Worm (Caenorhabditis elegans): ENCODE results near the gene H12C20.7.

H12C20.7 gene

ce11 chrV:11572803-11573490, at the start of gene H12C20.7, which contains the start of gene nhr-68:
Gene H12C20.7, minus strand, starts transcription at chrV:11572990.
Gene nhr-68, plus strand, starts transcription at chrV:11573440.
- peak; percentile 58 for TF ChIP-seq elt-1 (tag; optimal IDR thresholded peaks at IDR 0.05; ENCODE audit: borderline replicate concordance, insufficient read depth)
- TF ChIP-seq nhr-28 (tag; optimal IDR thresholded peaks at IDR 0.05) = no peak

- TF ChIP-seq snpc-4 (tag; optimal IDR thresholded peaks at IDR 0.05) = no peak
- TF ChIP-seq lin-13 (tag; optimal IDR thresholded peaks at IDR 0.05) = no peak
- TF ChIP-seq ham-2 (GFP tag; optimal IDR thresholded peaks at IDR 0.05) = no peak
- no peak for TF ChIP-seq elt-3 (tag; optimal IDR thresholded peaks at IDR 0.05)
- no peak for TF ChIP-seq sptf-1 (tag; optimal IDR thresholded peaks at IDR 0.05)
- TF ChIP-seq blmp-1 (tag; optimal IDR thresholded peaks at IDR 0.05) = no peak
- no peak for TF ChIP-seq ceh-39 (tag; optimal IDR thresholded peaks at IDR 0.05)
- no peak for TF ChIP-seq nhr-237 (tag; optimal IDR thresholded peaks at IDR 0.05)
- no peak for TF ChIP-seq unc-39 (tag; optimal IDR thresholded peaks at IDR 0.05)
These were observed 48.5 kb upstream of the H12C20.7 start for ce11 chrV:11621276-11621675.

DNA sequence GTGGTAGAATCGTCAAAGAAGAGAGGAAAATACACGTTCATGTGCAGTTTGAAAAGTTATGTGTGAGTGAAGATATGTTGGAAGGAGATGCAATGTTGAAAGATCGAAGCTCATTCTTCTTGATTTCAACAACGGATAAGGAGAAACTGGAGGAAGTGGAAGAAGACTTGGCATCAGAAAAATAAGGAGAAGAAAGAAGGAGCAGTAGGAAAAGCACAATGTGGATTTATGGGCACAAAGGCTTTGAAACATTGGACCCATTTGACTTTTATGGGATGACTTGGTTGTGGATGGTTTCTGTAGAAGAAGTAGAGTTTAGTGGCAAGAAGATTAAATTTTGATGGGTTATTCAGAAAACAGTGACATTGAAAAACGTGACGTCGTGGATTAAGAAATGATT, 47.3 kb upstream of the H12C20.7 start:
- TF ChIP-seq hlh-1 (tag; optimal IDR thresholded peaks at IDR 0.05) (no peak), ceh-39 (tag; optimal IDR thresholded peaks at IDR 0.05) (no peak), pha-4 (tag; optimal IDR thresholded peaks at IDR 0.05) (no peak), elt-1 (tag; optimal IDR thresholded peaks at IDR 0.05; ENCODE audit: borderline replicate concordance, insufficient read depth) (no peak), lsy-2 (tag; optimal IDR thresholded peaks at IDR 0.05) (no peak), M03D4.4 (tag; optimal IDR thresholded peaks at IDR 0.05) (no peak), snpc-4 (tag; optimal IDR thresholded peaks at IDR 0.05) (no peak), ztf-11 (tag; optimal IDR thresholded peaks at IDR 0.05) (no peak), blmp-1 (tag; optimal IDR thresholded peaks at IDR 0.05) (no peak), sem-2 (GFP tag; optimal IDR thresholded peaks at IDR 0.05) (no peak), drap-1 (GFP tag; optimal IDR thresholded peaks at IDR 0.05) (no peak), flh-1 (GFP tag; optimal IDR thresholded peaks at IDR 0.05) (no peak), nhr-28 (tag; optimal IDR thresholded peaks at IDR 0.05) (no peak), cnd-1 (tag; optimal IDR thresholded peaks at IDR 0.05) (no peak)

DNA sequence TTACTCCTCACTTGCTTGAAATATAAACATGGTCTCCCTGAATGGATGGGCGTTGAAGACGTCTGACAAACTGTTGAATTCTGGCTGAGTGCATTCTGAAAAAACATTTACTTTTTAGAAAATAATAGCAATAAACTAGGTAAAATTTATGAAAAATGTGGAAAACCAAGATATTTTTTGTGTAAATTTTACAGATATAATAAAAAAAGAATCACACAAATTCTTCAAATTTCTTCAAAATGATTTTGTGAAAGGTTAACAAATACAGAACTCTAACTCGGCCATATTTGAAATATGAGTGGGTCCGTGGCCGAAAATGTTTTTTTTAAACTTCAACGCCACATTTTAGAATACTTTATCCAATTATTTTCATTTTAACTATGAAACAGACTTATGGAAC, 45.4 kb upstream of the H12C20.7 start, which contains the start of gene glb-15:
glb-15 (minus strand) TSS at position 101 of the 400 bp plus-strand sequence.
- no peak for TF ChIP-seq ztf-11 (tag; optimal IDR thresholded peaks at IDR 0.05)
- TF ChIP-seq nhr-28 (tag; optimal IDR thresholded peaks at IDR 0.05) = no peak
- TF ChIP-seq nhr-76 (tag; optimal IDR thresholded peaks at IDR 0.05) = no peak
- no peak for TF ChIP-seq M03D4.4 (tag; optimal IDR thresholded peaks at IDR 0.05)
- no peak for TF ChIP-seq mab-5 (tag; optimal IDR thresholded peaks at IDR 0.05)
- TF ChIP-seq ham-2 (GFP tag; optimal IDR thresholded peaks at IDR 0.05) = no peak
- TF ChIP-seq nhr-12 (tag; optimal IDR thresholded peaks at IDR 0.05) = no peak
- TF ChIP-seq sptf-1 (tag; optimal IDR thresholded peaks at IDR 0.05) = no peak
- no peak for TF ChIP-seq bed-3 (GFP tag; optimal IDR thresholded peaks at IDR 0.05)
- no peak for TF ChIP-seq ces-1 (GFP tag; optimal IDR thresholded peaks at IDR 0.05)
- TF ChIP-seq unc-39 (tag; optimal IDR thresholded peaks at IDR 0.05) = no peak
- no peak for TF ChIP-seq unc-62 (GFP tag; optimal IDR thresholded peaks at IDR 0.05)
- TF ChIP-seq hlh-1 (tag; optimal IDR thresholded peaks at IDR 0.05) = no peak
- no peak for TF ChIP-seq ceh-39 (tag; optimal IDR thresholded peaks at IDR 0.05)

DNA sequence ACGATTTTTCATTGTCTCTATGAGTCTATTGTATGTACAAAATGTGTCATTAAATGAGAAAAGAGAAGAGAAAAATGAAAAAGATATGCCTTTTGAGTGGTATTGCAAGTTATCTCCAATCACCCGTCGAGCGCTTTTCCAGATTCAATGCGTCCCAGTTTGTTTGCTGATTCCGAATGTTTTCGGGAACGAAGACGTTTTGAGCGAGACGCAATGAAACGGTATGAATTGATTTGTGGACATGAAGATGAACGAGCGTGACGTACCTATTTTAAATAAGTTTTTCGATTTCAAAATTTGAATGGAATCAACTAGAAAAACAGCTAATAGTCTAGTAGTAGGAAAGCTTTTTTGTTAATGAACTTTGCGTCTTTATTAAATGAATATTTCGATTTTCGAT, 44.0 kb upstream of the H12C20.7 start:
- TF ChIP-seq nhr-28 (tag; optimal IDR thresholded peaks at IDR 0.05) (no peak), cnd-1 (tag; optimal IDR thresholded peaks at IDR 0.05) (no peak), lin-32 (GFP tag; optimal IDR thresholded peaks at IDR 0.05) (no peak)

- TF ChIP-seq mab-5 (tag; optimal IDR thresholded peaks at IDR 0.05) = no peak
- TF ChIP-seq cnd-1 (tag; optimal IDR thresholded peaks at IDR 0.05) = no peak
- no peak for TF ChIP-seq drap-1 (GFP tag; optimal IDR thresholded peaks at IDR 0.05)
- TF ChIP-seq ceh-43 (GFP tag; optimal IDR thresholded peaks at IDR 0.05) = no peak
- TF ChIP-seq ztf-11 (tag; optimal IDR thresholded peaks at IDR 0.05) = no peak
- no peak for TF ChIP-seq ces-1 (GFP tag; optimal IDR thresholded peaks at IDR 0.05)
- no peak for TF ChIP-seq pha-4 (tag; optimal IDR thresholded peaks at IDR 0.05)
- no peak for TF ChIP-seq lin-32 (GFP tag; optimal IDR thresholded peaks at IDR 0.05)
- TF ChIP-seq sptf-1 (tag; optimal IDR thresholded peaks at IDR 0.05) = no peak
These were observed 43.3 kb upstream of the H12C20.7 start, which contains the start of gene nlp-24 for ce11 chrV:11615948-11616681. Gene nlp-24, plus strand, starts transcription at chrV:11616376.

Measured in whole organism, mixed stage, embryonic.